Worm (Caenorhabditis elegans) whole organism, young adult: ENCODE data around the gene F38B6.3.

Experiments
- B0019.2 ChIP-seq: fragments of 200-800 bp; sonication (Bioruptor generic); conservative IDR thresholded peaks from 2 replicates; pipeline ENCODE4 v1.3.6; 2022; ENCODE audit warnings: missing genetic modification reagents, missing genetic modification characterization, missing compliant biosample characterization
- F37B4.10 ChIP-seq: fragments of 200-800 bp; sonication (Bioruptor generic); IDR thresholded peaks from 2 replicates; pipeline ENCODE4 v1.3.6; 2022; ENCODE audit warnings: missing genetic modification characterization, missing compliant biosample characterization
- F52B5.7 ChIP-seq: sonication (generic microtip); optimal IDR thresholded peaks from 2 replicates; lab custom pipeline; 2016; ENCODE audit warnings: mild to moderate bottlenecking, missing genetic modification characterization, missing compliant biosample characterization
- F55B11.4 ChIP-seq: sonication (generic microtip); optimal IDR thresholded peaks from 2 replicates; lab custom pipeline; 2016; ENCODE audit warnings: missing compliant biosample characterization, missing genetic modification characterization, borderline replicate concordance; ENCODE audit not compliant: insufficient read depth
- K11D2.4 ChIP-seq: fragments of 200-800 bp; sonication (Bioruptor generic); IDR thresholded peaks from 2 replicates; pipeline ENCODE4 v1.3.6; 2022; ENCODE audit warnings: missing genetic modification reagents, missing genetic modification characterization, missing compliant biosample characterization
- K12H6.12 ChIP-seq: fragments of 200-800 bp; sonication (Bioruptor generic); optimal IDR thresholded peaks from 2 replicates; lab custom pipeline; 2018; ENCODE audit warnings: mild to moderate bottlenecking, missing genetic modification characterization, missing compliant biosample characterization
- T26A5.8 ChIP-seq: sonication (generic microtip); optimal IDR thresholded peaks from 2 replicates; lab custom pipeline; 2016; ENCODE audit warnings: missing genetic modification characterization, missing compliant biosample characterization
- Y67H2A.10 ChIP-seq: fragments of 200-800 bp; sonication (Bioruptor generic); conservative IDR thresholded peaks from 2 replicates; pipeline ENCODE4 v1.3.6; 2022; ENCODE audit warnings: missing genetic modification reagents, missing genetic modification characterization, missing compliant biosample characterization
- aptf-3 ChIP-seq: fragments of 200-800 bp; sonication (Bioruptor generic); IDR thresholded peaks from 2 replicates; pipeline ENCODE4 v1.3.6; 2022; ENCODE audit warnings: missing genetic modification characterization, missing compliant biosample characterization
- atf-7 ChIP-seq: sonication (generic microtip); optimal IDR thresholded peaks from 2 replicates; lab custom pipeline; 2017; ENCODE audit warnings: mild to moderate bottlenecking, missing genetic modification characterization, missing compliant biosample characterization
- athp-1 ChIP-seq: sonication (generic microtip); optimal IDR thresholded peaks from 2 replicates; lab custom pipeline; 2017; ENCODE audit warnings: mild to moderate bottlenecking, missing genetic modification characterization, missing compliant biosample characterization
- attf-6 ChIP-seq: fragments of 200-800 bp; sonication (Bioruptor generic); IDR thresholded peaks from 2 replicates; pipeline ENCODE4 v1.3.6; 2022; ENCODE audit warnings: missing genetic modification reagents, missing genetic modification characterization, missing compliant biosample characterization
- bed-2 ChIP-seq: fragments of 200-800 bp; sonication (Bioruptor generic); IDR thresholded peaks from 2 replicates; pipeline ENCODE4 v1.3.6; 2022; ENCODE audit warnings: missing genetic modification reagents, missing genetic modification characterization, missing compliant biosample characterization
- cebp-1 ChIP-seq, 2 experiments: fragments of 200-800 bp in 1 of 2; sonication (Bioruptor generic) in 1 of 2; sonication (generic microtip) in 1 of 2; IDR thresholded peaks in 1 of 2; optimal IDR thresholded peaks in 1 of 2; 2 replicates each; pipeline versions ENCODE4 v1.3.6 to Lab custom; 2017 to 2022; ENCODE audit warnings: missing compliant biosample characterization in 2 of 2, missing genetic modification characterization in 2 of 2, mild to moderate bottlenecking in 1 of 2, missing genetic modification reagents in 1 of 2, moderate library complexity in 1 of 2
- cebp-2 ChIP-seq: fragments of 200-800 bp; sonication (Bioruptor generic); IDR thresholded peaks from 2 replicates; pipeline ENCODE4 v1.3.6; 2022; ENCODE audit warnings: missing genetic modification characterization, missing compliant biosample characterization
- ceh-100 ChIP-seq: fragments of 200-800 bp; sonication (Bioruptor generic); IDR thresholded peaks from 2 replicates; pipeline ENCODE4 v1.3.6; 2022; ENCODE audit warnings: missing genetic modification reagents, missing genetic modification characterization, missing compliant biosample characterization
- ceh-40 ChIP-seq: fragments of 200-800 bp; sonication (Bioruptor generic); IDR thresholded peaks from 2 replicates; pipeline ENCODE4 v1.3.6; 2022; ENCODE audit warnings: missing genetic modification characterization, missing compliant biosample characterization
- ceh-58 ChIP-seq: fragments of 200-800 bp; sonication (Bioruptor generic); IDR thresholded peaks from 2 replicates; pipeline ENCODE4 v1.3.6; 2022; ENCODE audit warnings: missing genetic modification characterization, missing compliant biosample characterization
- die-1 ChIP-seq: sonication (generic microtip); optimal IDR thresholded peaks from 2 replicates; lab custom pipeline; 2016; ENCODE audit warnings: missing genotype, mild to moderate bottlenecking, missing genetic modification characterization, missing compliant biosample characterization
- efl-1 ChIP-seq: fragments of 150-350 bp; optimal IDR thresholded peaks from 2 replicates; lab custom pipeline; 2014; ENCODE audit warnings: missing biosample characterization, missing genetic modification reagents, missing genetic modification characterization
- egl-44 ChIP-seq: fragments of 200-800 bp; sonication (Bioruptor generic); IDR thresholded peaks from 2 replicates; pipeline ENCODE4 v1.3.6; 2022; ENCODE audit warnings: missing genetic modification reagents, missing genetic modification characterization, missing compliant biosample characterization
- hmg-1.2 ChIP-seq: fragments of 200-800 bp; sonication (Bioruptor generic); IDR thresholded peaks from 2 replicates; pipeline ENCODE4 v1.3.6; 2022; ENCODE audit warnings: missing genetic modification reagents, missing genetic modification characterization, missing compliant biosample characterization
- hmg-20 ChIP-seq: fragments of 200-800 bp; sonication (Bioruptor generic); IDR thresholded peaks from 2 replicates; pipeline ENCODE4 v1.3.6; 2022; ENCODE audit warnings: missing genetic modification reagents, missing genetic modification characterization, missing compliant biosample characterization
- hsf-1 ChIP-seq: fragments of 200-800 bp; sonication (Bioruptor generic); IDR thresholded peaks from 2 replicates; pipeline ENCODE4 v1.3.6; 2022; ENCODE audit warnings: missing genetic modification reagents, missing genetic modification characterization, missing compliant biosample characterization
- lin-26 ChIP-seq: fragments of 200-800 bp; sonication (Bioruptor generic); IDR thresholded peaks from 2 replicates; pipeline ENCODE4 v1.3.6; 2022; ENCODE audit warnings: missing genetic modification reagents, missing genetic modification characterization, missing compliant biosample characterization
- lin-35 ChIP-seq, 3 experiments: fragments of 150-350 bp in 2 of 3; sonication (generic microtip) in 1 of 3; optimal IDR thresholded peaks; 2 replicates each; lab custom pipeline; 2014 to 2018; ENCODE audit warnings: missing biosample characterization in 3 of 3, missing genetic modification characterization in 3 of 3, missing genetic modification reagents in 3 of 3
- lsy-27 ChIP-seq: sonication (generic microtip); optimal IDR thresholded peaks from 2 replicates; lab custom pipeline; 2017; ENCODE audit warnings: missing genetic modification characterization, mild to moderate bottlenecking, missing compliant biosample characterization, antibody characterized with exemption, missing genotype, borderline replicate concordance; ENCODE audit not compliant: insufficient read depth
- madf-6 ChIP-seq: fragments of 200-800 bp; sonication (Bioruptor generic); IDR thresholded peaks from 2 replicates; pipeline ENCODE4 v1.3.6; 2022; ENCODE audit warnings: missing genetic modification reagents, missing genetic modification characterization, missing compliant biosample characterization
- mel-28 ChIP-seq: sonication (generic microtip); optimal IDR thresholded peaks from 2 replicates; lab custom pipeline; 2016; ENCODE audit warnings: borderline replicate concordance, mild to moderate bottlenecking, missing genetic modification characterization, missing compliant biosample characterization
- mes-4 ChIP-seq: sonication (generic microtip); optimal IDR thresholded peaks from 2 replicates; lab custom pipeline; 2016; ENCODE audit warnings: missing genotype, missing genetic modification characterization, missing compliant biosample characterization
- nfyb-1 ChIP-seq: fragments of 200-800 bp; sonication (Bioruptor generic); IDR thresholded peaks from 2 replicates; pipeline ENCODE4 v1.3.6; 2022; ENCODE audit warnings: missing genetic modification reagents, missing genetic modification characterization, missing compliant biosample characterization
- nhr-120 ChIP-seq: fragments of 200-800 bp; sonication (Bioruptor generic); IDR thresholded peaks from 2 replicates; pipeline ENCODE4 v1.3.6; 2022; ENCODE audit warnings: missing genetic modification characterization, missing compliant biosample characterization
- pbrm-1 ChIP-seq: fragments of 200-800 bp; sonication (Bioruptor generic); IDR thresholded peaks from 2 replicates; pipeline ENCODE4 v1.3.6; 2022; ENCODE audit warnings: missing genetic modification reagents, missing genetic modification characterization, missing compliant biosample characterization
- sea-2 ChIP-seq: fragments of 200-800 bp; sonication (Bioruptor generic); IDR thresholded peaks from 2 replicates; pipeline ENCODE4 v1.3.6; 2022; ENCODE audit warnings: missing genetic modification characterization, missing compliant biosample characterization
- tlf-1 ChIP-seq: fragments of 200-800 bp; sonication (Bioruptor generic); optimal IDR thresholded peaks from 2 replicates; lab custom pipeline; 2018; ENCODE audit warnings: mild to moderate bottlenecking, missing genetic modification characterization, missing compliant biosample characterization
- ztf-18 ChIP-seq: sonication (generic microtip); optimal IDR thresholded peaks from 2 replicates; lab custom pipeline; 2016; ENCODE audit warnings: missing genotype, mild to moderate bottlenecking, missing genetic modification characterization, missing compliant biosample characterization
- ztf-28 ChIP-seq: fragments of 200-800 bp; sonication (Bioruptor generic); IDR thresholded peaks from 2 replicates; pipeline ENCODE4 v1.3.6; 2022; ENCODE audit warnings: missing genetic modification reagents, missing genetic modification characterization, missing compliant biosample characterization
- ztf-3 ChIP-seq: fragments of 200-800 bp; sonication (Bioruptor generic); optimal IDR thresholded peaks from 2 replicates; lab custom pipeline; 2018; ENCODE audit warnings: mild to moderate bottlenecking, missing genetic modification characterization, missing compliant biosample characterization

Gene F38B6.3

DNA sequence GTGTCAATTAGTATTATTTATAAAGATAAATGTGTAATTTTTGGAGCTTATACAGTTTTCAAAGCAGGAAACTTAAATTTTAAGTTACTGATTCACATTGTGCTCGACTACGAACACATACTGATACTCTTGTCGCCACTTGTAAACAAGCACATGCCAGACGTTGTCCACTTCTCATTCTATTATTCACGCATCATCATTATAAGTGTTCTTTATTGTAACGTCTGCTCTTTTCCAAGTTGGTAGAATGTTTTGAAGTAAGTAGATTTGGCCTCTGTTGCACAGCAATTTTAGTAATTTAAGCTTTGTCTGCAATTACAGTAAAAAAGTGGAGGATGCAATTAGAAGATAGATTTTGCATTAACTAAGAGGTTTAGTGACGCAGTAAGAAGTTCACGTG, 535 bp upstream of the F38B6.3 start:
- no peak for TF ChIP-seq efl-1
- no peak for TF ChIP-seq F55B11.4 (tag; lab: Kevin White, UChicago)
- no peak for TF ChIP-seq bed-2
- no peak for TF ChIP-seq cebp-1 (GFP tag; IDR thresholded peaks at IDR 0.05; lab: Robert Waterston, UW)
- TF ChIP-seq cebp-1 (tag; optimal IDR thresholded peaks at IDR 0.05; lab: Kevin White, UChicago): no peak
- no peak for TF ChIP-seq atf-7 (tag; lab: Kevin White, UChicago)
- TF ChIP-seq attf-6: no peak
- no peak for TF ChIP-seq K12H6.12 (tag; lab: Kevin White, UChicago)
- no peak for TF ChIP-seq F52B5.7
- TF ChIP-seq ceh-100 (GFP tag; lab: Robert Waterston, UW): no peak
- no peak for TF ChIP-seq sea-2 (GFP tag; lab: Robert Waterston, UW)
- no peak for TF ChIP-seq ztf-3 (GFP tag; lab: Kevin White, UChicago)

DNA sequence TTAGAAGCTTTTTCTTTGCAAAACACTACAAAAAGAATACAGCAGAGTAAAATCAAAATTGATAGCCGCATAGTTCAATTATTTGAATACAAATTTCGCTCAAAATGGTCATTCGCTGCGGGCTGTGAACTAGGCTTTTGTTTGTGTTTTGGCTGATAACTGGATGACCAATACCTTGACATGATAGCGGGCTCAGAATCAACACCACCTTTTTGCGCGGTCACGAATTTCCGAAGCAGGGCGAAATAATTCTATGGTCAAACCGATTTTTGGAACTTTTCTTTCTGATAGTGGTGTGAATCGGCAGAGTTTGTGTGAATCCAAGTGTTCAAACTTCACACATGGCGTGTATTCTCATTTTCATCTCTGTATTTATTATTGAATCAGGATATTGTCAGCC, 4.8 kb downstream of the F38B6.3 start, which contains the start of the genes F38B6.7 and F38B6.2:
Gene F38B6.7, minus strand, starts transcription at position 101 of the 400 bp plus-strand sequence.
Gene F38B6.2, plus strand, starts transcription at position 267 of the 400 bp plus-strand sequence.
- TF ChIP-seq ceh-58 (GFP tag; lab: Robert Waterston, UW) (no peak), athp-1 (no peak), efl-1 (no peak)

DNA sequence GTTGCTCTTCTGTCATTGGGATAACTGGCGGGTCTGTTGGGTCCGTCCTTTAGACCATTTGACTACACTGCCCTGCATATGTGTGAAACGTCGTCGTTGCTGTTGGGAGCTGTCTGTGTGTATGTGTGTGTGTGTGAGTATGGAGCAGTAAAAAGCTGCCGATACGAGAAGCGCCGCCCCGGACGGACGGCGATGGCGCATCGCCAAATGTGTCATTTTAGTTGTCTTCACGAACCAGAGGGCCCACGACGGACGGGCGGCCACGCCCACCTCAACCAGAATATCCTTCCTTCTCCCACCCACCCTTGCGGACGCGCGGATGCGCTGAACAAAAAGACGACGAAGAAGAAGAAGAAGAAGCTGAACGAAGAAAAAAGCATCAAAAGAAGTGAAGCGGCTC, 8.8 kb downstream of the F38B6.3 start, which contains the start of gene acr-2:
Gene acr-2, plus strand, starts transcription at position 301 of the 400 bp plus-strand sequence.
- TF ChIP-seq K11D2.4 (GFP tag; lab: Robert Waterston, UW) (0 out of 2 replicates have a peak, but pooled peaks have one; percentile 20), madf-6 (no peak), lin-35 (GFP tag; optimal IDR thresholded peaks at IDR 0.05; lab: Kevin White, UChicago) (no peak), cebp-2 (GFP tag; lab: Robert Waterston, UW) (no peak), hsf-1 (GFP tag; lab: Robert Waterston, UW) (0 out of 2 replicates have a peak, but pooled peaks have one; percentile 33), ztf-28 (GFP tag; lab: Robert Waterston, UW) (no peak), pbrm-1 (GFP tag; lab: Robert Waterston, UW) (no peak), ceh-40 (no peak), mel-28 (tag; lab: Kevin White, UChicago) (no peak), die-1 (tag; lab: Kevin White, UChicago) (no peak), sea-2 (GFP tag; lab: Robert Waterston, UW) (0 out of 2 replicates have a peak, but pooled peaks have one; percentile 30), Y67H2A.10 (GFP tag; lab: Robert Waterston, UW) (no peak)

DNA sequence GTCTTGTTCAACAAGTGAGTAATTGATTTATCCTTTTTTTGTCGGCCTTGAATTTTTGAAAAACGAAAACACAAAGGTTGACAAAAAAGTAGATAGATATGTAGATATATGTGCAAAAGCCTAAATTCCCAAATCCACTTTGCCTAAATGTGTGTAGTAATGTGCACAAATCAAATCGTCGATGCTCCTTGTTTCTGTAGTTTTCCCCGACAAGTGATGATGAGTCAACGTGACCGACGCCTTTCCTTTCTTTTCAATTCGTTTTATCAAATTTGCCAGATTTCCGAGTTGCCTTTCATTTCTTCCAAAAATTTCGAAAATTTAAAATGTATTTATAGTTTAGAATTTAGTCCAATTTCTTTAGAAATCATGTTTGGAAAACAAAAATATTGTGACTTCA, 11.7 kb downstream of the F38B6.3 start:
- TF ChIP-seq mes-4 (tag; lab: Kevin White, UChicago) (no peak), madf-6 (no peak), hmg-20 (GFP tag; lab: Robert Waterston, UW) (no peak), hmg-1.2 (GFP tag; lab: Robert Waterston, UW) (no peak), cebp-2 (GFP tag; lab: Robert Waterston, UW) (no peak), tlf-1 (GFP tag; lab: Kevin White, UChicago) (no peak), egl-44 (GFP tag; lab: Robert Waterston, UW) (no peak), nhr-120 (GFP tag; lab: Robert Waterston, UW) (no peak), lsy-27 (no peak), nfyb-1 (GFP tag; lab: Robert Waterston, UW) (no peak), ztf-18 (tag; lab: Kevin White, UChicago) (no peak), lin-26 (GFP tag; lab: Robert Waterston, UW) (no peak), F37B4.10 (GFP tag; lab: Robert Waterston, UW) (no peak), mel-28 (tag; lab: Kevin White, UChicago) (no peak), B0019.2 (GFP tag; lab: Robert Waterston, UW) (no peak), T26A5.8 (tag; lab: Kevin White, UChicago) (no peak), aptf-3 (no peak)
